Fruit fly (Drosophila melanogaster): ENCODE measurements around the gene Hmgcr.
A peak's percentile ranks its signal among the peaks of the same experiment; 100 is the strongest.

Hmgcr gene

dm6 chr3R:23713901-23714300, 19.2 kb upstream of the Hmgcr start (continued):
- peak; percentile 77 for TF ChIP-seq lbe (GFP tag; optimal IDR thresholded peaks at IDR 0.05)

- no peak for TF ChIP-seq CG9876 (GFP tag; optimal IDR thresholded peaks at IDR 0.05)
- no peak for TF ChIP-seq Sin3A (optimal IDR thresholded peaks at IDR 0.05)
- TF ChIP-seq CG1602 (GFP tag; optimal IDR thresholded peaks at IDR 0.05) = no peak
- TF ChIP-seq mirr (GFP tag; optimal IDR thresholded peaks at IDR 0.05) = peak; percentile 46
- no peak for TF ChIP-seq nerfin-1 (tag; optimal IDR thresholded peaks at IDR 0.05)
- peak; percentile 50 for TF ChIP-seq CG34376 (GFP tag; optimal IDR thresholded peaks at IDR 0.05)
- no peak for TF ChIP-seq CG3163 (GFP tag; optimal IDR thresholded peaks at IDR 0.05)
- TF ChIP-seq MBD-R2 (GFP tag; IDR thresholded peaks at IDR 0.05) = no peak
- no peak for TF ChIP-seq fu2 (GFP tag; optimal IDR thresholded peaks at IDR 0.05)
- TF ChIP-seq lab (GFP tag; optimal IDR thresholded peaks at IDR 0.05) = peak; percentile 28
- TF ChIP-seq CG32532 (GFP tag; IDR thresholded peaks at IDR 0.05) = no peak
- no peak for TF ChIP-seq p53 (GFP tag; optimal IDR thresholded peaks at IDR 0.05)
- TF ChIP-seq CG2889 (GFP tag; IDR thresholded peaks at IDR 0.05) = no peak
- no peak for TF ChIP-seq az2 (GFP tag; optimal IDR thresholded peaks at IDR 0.05)
- TF ChIP-seq exex (tag; optimal IDR thresholded peaks at IDR 0.05) = peak; percentile 77
- TF ChIP-seq E2f2 (GFP tag; IDR thresholded peaks at IDR 0.05) = no peak
- TF ChIP-seq CG4328 (GFP tag; optimal IDR thresholded peaks at IDR 0.05) = no peak
- TF ChIP-seq Scr (GFP tag; IDR thresholded peaks at IDR 0.05; ENCODE audit: partially characterized antibody) = no peak
- no peak for TF ChIP-seq CG31388 (GFP tag; optimal IDR thresholded peaks at IDR 0.05)
- no peak for TF ChIP-seq CG6254 (GFP tag; optimal IDR thresholded peaks at IDR 0.05)
- no peak for TF ChIP-seq CrebB (tag; optimal IDR thresholded peaks at IDR 0.05)
- TF ChIP-seq CG18599 (GFP tag; optimal IDR thresholded peaks at IDR 0.05) = no peak
- TF ChIP-seq CG15696 (tag; optimal IDR thresholded peaks at IDR 0.05) = no peak
- no peak for TF ChIP-seq MESR4 (GFP tag; optimal IDR thresholded peaks at IDR 0.05)
- TF ChIP-seq chinmo (GFP tag; IDR thresholded peaks at IDR 0.05; ENCODE audit: partially characterized antibody) = no peak
- no peak for TF ChIP-seq Sox102F (GFP tag; optimal IDR thresholded peaks at IDR 0.05)
- TF ChIP-seq sd (tag; optimal IDR thresholded peaks at IDR 0.05) = peak; percentile 37
- TF ChIP-seq sug (tag; optimal IDR thresholded peaks at IDR 0.05) = peak; percentile 45
- no peak for TF ChIP-seq eyg (GFP tag; optimal IDR thresholded peaks at IDR 0.05)
Observed at dm6 chr3R:23714852-23715251, 18.3 kb upstream of the Hmgcr start.

dm6 chr3R:23718297-23718941, 14.7 kb upstream of the Hmgcr start, which contains the start of gene nau:
TSS of gene nau (minus strand) at chr3R:23718357.
- TF ChIP-seq lilli (GFP tag; optimal IDR thresholded peaks at IDR 0.05) = no peak
- TF ChIP-seq CG32772 (GFP tag; IDR thresholded peaks at IDR 0.05) = no peak
- peak; percentile 80 for TF ChIP-seq Nf-YB (GFP tag; optimal IDR thresholded peaks at IDR 0.05)
- TF ChIP-seq Ets65A (GFP tag) = peak; percentile 92
- no peak for TF ChIP-seq CG3281 (GFP tag; optimal IDR thresholded peaks at IDR 0.05)
- TF ChIP-seq z (GFP tag; IDR thresholded peaks at IDR 0.05) = peak; percentile 92
- no peak for TF ChIP-seq tio (GFP tag; optimal IDR thresholded peaks at IDR 0.05)
- TF ChIP-seq Nf-YC (tag; optimal IDR thresholded peaks at IDR 0.05) = peak; percentile 59
- TF ChIP-seq sd (tag; optimal IDR thresholded peaks at IDR 0.05) = peak; percentile 65
- TF ChIP-seq chinmo (GFP tag; IDR thresholded peaks at IDR 0.05; ENCODE audit: partially characterized antibody) = 0 out of 4 replicates have a peak, but pooled peaks have one; percentile 15
- TF ChIP-seq CG4328 (GFP tag; optimal IDR thresholded peaks at IDR 0.05) = peak; percentile 50
- TF ChIP-seq abd-A (tag; optimal IDR thresholded peaks at IDR 0.05) = peak; percentile 1
